Fruit fly (Drosophila melanogaster): Measurements from ENCODE around the gene jigr1.

DNA sequence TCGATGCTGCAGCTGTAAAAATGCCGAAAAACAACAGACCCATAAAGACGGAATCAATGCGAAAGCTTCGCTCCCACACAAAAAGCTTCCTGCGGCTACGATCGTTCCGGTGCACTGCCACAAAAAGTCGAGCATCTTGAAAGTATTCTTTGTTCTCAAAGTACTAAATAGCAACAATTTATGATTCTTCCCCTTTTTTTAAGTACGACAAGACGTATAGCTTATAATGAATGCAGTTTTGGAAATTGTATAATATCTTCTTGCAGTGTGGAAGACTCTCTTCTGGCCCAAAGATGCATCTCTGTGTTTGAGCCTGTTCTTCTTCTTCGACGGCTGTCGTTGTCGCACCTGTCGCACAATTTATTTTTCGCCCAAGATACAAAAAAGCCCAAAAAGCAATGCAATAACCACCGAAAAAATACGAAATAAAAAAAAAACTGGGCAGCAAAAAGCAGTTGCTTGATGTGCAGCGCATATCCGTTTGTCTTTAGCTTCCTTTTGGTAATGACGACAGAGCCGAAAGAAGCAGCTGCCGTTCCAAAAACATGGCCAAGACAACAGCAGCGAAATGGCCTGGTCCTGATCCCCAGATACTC lies 3.7 kb upstream of the jigr1 start:
- TF ChIP-seq CG18262 (tag; optimal IDR thresholded peaks at IDR 0.05) (no peak), CG7745 (tag; optimal IDR thresholded peaks at IDR 0.05) (no peak), CG8359 (GFP tag; optimal IDR thresholded peaks at IDR 0.05; ENCODE audit: borderline replicate concordance) (no peak), usp (GFP tag; optimal IDR thresholded peaks at IDR 0.05) (no peak), CG6654 (GFP tag; optimal IDR thresholded peaks at IDR 0.05) (no peak), Mad (GFP tag; optimal IDR thresholded peaks at IDR 0.05) (no peak), CG8478 (optimal IDR thresholded peaks at IDR 0.05) (no peak), CG30431 (GFP tag; optimal IDR thresholded peaks at IDR 0.05) (no peak), lab (GFP tag; optimal IDR thresholded peaks at IDR 0.05) (no peak)
